Worm (Caenorhabditis elegans) whole organism, L3 larva: ENCODE results near the gene T04B8.1.

Experiments
- R02D3.7 ChIP-seq: fragments of 150-350 bp; optimal IDR thresholded peaks from 2 replicates; lab custom pipeline; 2014; ENCODE audit warnings: missing biosample characterization, missing genetic modification characterization
- ZK546.5 ChIP-seq: sonication (generic microtip); optimal IDR thresholded peaks from 2 replicates; lab custom pipeline; 2017; ENCODE audit warnings: missing biosample characterization, missing genetic modification characterization
- aly-2 ChIP-seq: fragments of 150-350 bp; optimal IDR thresholded peaks from 2 replicates; lab custom pipeline; 2014; ENCODE audit warnings: missing biosample characterization, missing genetic modification characterization
- ama-1 ChIP-seq: fragments of 150-350 bp; optimal IDR thresholded peaks from 2 replicates; lab custom pipeline; 2018
- ceh-16 ChIP-seq: sonication (generic microtip); optimal IDR thresholded peaks from 2 replicates; lab custom pipeline; 2017; ENCODE audit warnings: missing biosample characterization, missing genetic modification characterization
- ceh-28 ChIP-seq: fragments of 150-350 bp; optimal IDR thresholded peaks from 2 replicates; lab custom pipeline; 2014; ENCODE audit warnings: missing biosample characterization, missing genetic modification reagents, missing genetic modification characterization
- ceh-82 ChIP-seq: fragments of 150-350 bp; optimal IDR thresholded peaks from 2 replicates; lab custom pipeline; 2014; ENCODE audit warnings: missing biosample characterization, missing genetic modification characterization
- ceh-9 ChIP-seq: sonication (generic microtip); optimal IDR thresholded peaks from 2 replicates; lab custom pipeline; 2018; ENCODE audit warnings: missing biosample characterization, missing genetic modification characterization
- daf-12 ChIP-seq: fragments of 150-350 bp; optimal IDR thresholded peaks from 2 replicates; lab custom pipeline; 2014; ENCODE audit warnings: missing biosample characterization, missing genetic modification reagents, missing genetic modification characterization
- egl-27 ChIP-seq: sonication (generic microtip); optimal IDR thresholded peaks from 4 replicates; lab custom pipeline; 2017; ENCODE audit warnings: missing biosample characterization, missing genetic modification reagents, missing genetic modification characterization
- egl-5 ChIP-seq: fragments of 150-350 bp; optimal IDR thresholded peaks from 2 replicates; lab custom pipeline; 2017; ENCODE audit warnings: missing biosample characterization, missing genetic modification reagents, missing genetic modification characterization, inconsistent platforms
- elt-1 ChIP-seq: fragments of 150-350 bp; optimal IDR thresholded peaks from 2 replicates; lab custom pipeline; 2014; ENCODE audit warnings: missing biosample characterization, missing genetic modification characterization
- elt-2 ChIP-seq: sonication (generic microtip); optimal IDR thresholded peaks from 2 replicates; lab custom pipeline; 2016; ENCODE audit warnings: missing genetic modification reagents, mild to moderate bottlenecking, missing genetic modification characterization, missing compliant biosample characterization
- elt-3 ChIP-seq, 3 experiments: fragments of 150-350 bp in 1 of 3; sonication (generic microtip) in 2 of 3; optimal IDR thresholded peaks; 2 replicates in 2 of 3; 4 replicates in 1 of 3; lab custom pipeline; 2014 to 2017; ENCODE audit warnings: missing biosample characterization in 3 of 3, missing genetic modification characterization in 3 of 3
- eor-1 ChIP-seq, 2 experiments: fragments of 150-350 bp; optimal IDR thresholded peaks; 2 replicates each; lab custom pipeline; 2014 to 2018; ENCODE audit warnings: missing biosample characterization in 2 of 2, missing genetic modification characterization in 2 of 2
- fkh-10 ChIP-seq: sonication (generic microtip); optimal IDR thresholded peaks from 2 replicates; lab custom pipeline; 2017; ENCODE audit warnings: missing biosample characterization, missing genetic modification reagents, missing genetic modification characterization
- fkh-2 ChIP-seq: fragments of 150-350 bp; optimal IDR thresholded peaks from 2 replicates; lab custom pipeline; 2014; ENCODE audit warnings: missing biosample characterization, missing genetic modification reagents, missing genetic modification characterization
- fos-1 ChIP-seq: fragments of 150-350 bp; optimal IDR thresholded peaks from 2 replicates; lab custom pipeline; 2014; ENCODE audit warnings: missing biosample characterization, missing genetic modification characterization
- hmg-11 ChIP-seq: sonication (generic microtip); optimal IDR thresholded peaks from 2 replicates; lab custom pipeline; 2016; ENCODE audit warnings: missing genetic modification characterization, missing compliant biosample characterization
- jun-1 ChIP-seq: fragments of 150-350 bp; optimal IDR thresholded peaks from 2 replicates; lab custom pipeline; 2014; ENCODE audit warnings: missing biosample characterization, missing genetic modification reagents, missing genetic modification characterization
- lin-15B ChIP-seq: fragments of 150-350 bp; optimal IDR thresholded peaks from 2 replicates; lab custom pipeline; 2014; ENCODE audit warnings: missing biosample characterization, missing genetic modification characterization
- lin-39 ChIP-seq: fragments of 150-350 bp; optimal IDR thresholded peaks from 2 replicates; lab custom pipeline; 2018; ENCODE audit warnings: missing biosample characterization, missing genetic modification reagents, missing genetic modification characterization
- lsy-12 ChIP-seq: sonication (generic microtip); optimal IDR thresholded peaks from 2 replicates; lab custom pipeline; 2016; ENCODE audit warnings: mild to moderate bottlenecking, missing genetic modification characterization, missing compliant biosample characterization
- mdl-1 ChIP-seq: fragments of 150-350 bp; optimal IDR thresholded peaks from 2 replicates; lab custom pipeline; 2014; ENCODE audit warnings: missing biosample characterization, missing genetic modification characterization
- mml-1 ChIP-seq: fragments of 150-350 bp; sonication (generic microtip); optimal IDR thresholded peaks from 3 replicates; lab custom pipeline; 2014; ENCODE audit warnings: missing biosample characterization, missing genetic modification characterization
- nfya-1 ChIP-seq: sonication (generic microtip); optimal IDR thresholded peaks from 2 replicates; lab custom pipeline; 2017; ENCODE audit warnings: missing genetic modification characterization, mild to moderate bottlenecking, missing compliant biosample characterization, antibody characterized with exemption, moderate library complexity; ENCODE audit not compliant: insufficient read depth
- nhr-11 ChIP-seq: fragments of 150-350 bp; optimal IDR thresholded peaks from 2 replicates; lab custom pipeline; 2014; ENCODE audit warnings: missing biosample characterization, missing genetic modification characterization
- nhr-12 ChIP-seq: fragments of 150-350 bp; optimal IDR thresholded peaks from 2 replicates; lab custom pipeline; 2014; ENCODE audit warnings: missing biosample characterization, missing genetic modification characterization
- nhr-23 ChIP-seq: fragments of 150-350 bp; optimal IDR thresholded peaks from 2 replicates; lab custom pipeline; 2014; ENCODE audit warnings: missing biosample characterization, missing genetic modification reagents, missing genetic modification characterization
- nhr-237 ChIP-seq: fragments of 150-350 bp; optimal IDR thresholded peaks from 2 replicates; lab custom pipeline; 2014; ENCODE audit warnings: missing biosample characterization, missing genetic modification characterization
- nhr-25 ChIP-seq: sonication (generic microtip); optimal IDR thresholded peaks from 2 replicates; lab custom pipeline; 2017; ENCODE audit warnings: missing biosample characterization, missing genetic modification characterization
- nhr-28 ChIP-seq: fragments of 150-350 bp; optimal IDR thresholded peaks from 2 replicates; lab custom pipeline; 2014; ENCODE audit warnings: missing biosample characterization, missing genetic modification characterization
- nhr-43 ChIP-seq: sonication (generic microtip); optimal IDR thresholded peaks from 2 replicates; lab custom pipeline; 2016; ENCODE audit warnings: mild to moderate bottlenecking, missing genetic modification characterization, missing compliant biosample characterization; ENCODE audit not compliant: poor library complexity, severe bottlenecking
- nhr-67 ChIP-seq: fragments of 150-350 bp; optimal IDR thresholded peaks from 2 replicates; lab custom pipeline; 2014; ENCODE audit warnings: missing biosample characterization, missing genetic modification characterization
- nhr-76 ChIP-seq: fragments of 150-350 bp; sonication (generic microtip); optimal IDR thresholded peaks from 5 replicates; lab custom pipeline; 2014; ENCODE audit warnings: missing biosample characterization, missing genetic modification characterization
- nhr-77 ChIP-seq: fragments of 150-350 bp; optimal IDR thresholded peaks from 2 replicates; lab custom pipeline; 2014; ENCODE audit warnings: missing biosample characterization, missing genetic modification characterization
- pha-4 ChIP-seq: fragments of 150-350 bp; optimal IDR thresholded peaks from 2 replicates; lab custom pipeline; 2014; ENCODE audit warnings: missing biosample characterization, missing genetic modification reagents, missing genetic modification characterization
- pqm-1 ChIP-seq: fragments of 150-350 bp; optimal IDR thresholded peaks from 2 replicates; lab custom pipeline; 2017; ENCODE audit warnings: missing biosample characterization, missing genetic modification characterization, inconsistent platforms
- sea-2 ChIP-seq: fragments of 150-350 bp; sonication (generic microtip); optimal IDR thresholded peaks from 4 replicates; lab custom pipeline; 2014; ENCODE audit warnings: missing biosample characterization, missing genetic modification reagents, missing genetic modification characterization
- skn-1 ChIP-seq: fragments of 150-350 bp; optimal IDR thresholded peaks from 2 replicates; lab custom pipeline; 2014; ENCODE audit warnings: missing biosample characterization, missing genetic modification characterization
- snpc-4 ChIP-seq: fragments of 150-350 bp; optimal IDR thresholded peaks from 2 replicates; lab custom pipeline; 2014; ENCODE audit warnings: missing biosample characterization, missing genetic modification characterization
- tbx-2 ChIP-seq: sonication (generic microtip); optimal IDR thresholded peaks from 2 replicates; lab custom pipeline; 2016; ENCODE audit warnings: mild to moderate bottlenecking, missing genetic modification characterization, missing compliant biosample characterization
- unc-39 ChIP-seq: sonication (generic microtip); optimal IDR thresholded peaks from 4 replicates; lab custom pipeline; 2017; ENCODE audit warnings: missing biosample characterization, missing genetic modification characterization
- unc-62 ChIP-seq: fragments of 150-350 bp; sonication (generic microtip); optimal IDR thresholded peaks from 4 replicates; lab custom pipeline; 2014; ENCODE audit warnings: missing biosample characterization, missing genetic modification reagents, missing genetic modification characterization
- zag-1 ChIP-seq: fragments of 150-350 bp; optimal IDR thresholded peaks from 2 replicates; lab custom pipeline; 2014; ENCODE audit warnings: missing biosample characterization, missing genetic modification characterization
- ztf-11 ChIP-seq: fragments of 150-350 bp; optimal IDR thresholded peaks from 2 replicates; lab custom pipeline; 2014; ENCODE audit warnings: missing biosample characterization, missing genetic modification characterization
- ztf-4 ChIP-seq: fragments of 150-350 bp; optimal IDR thresholded peaks from 2 replicates; lab custom pipeline; 2014; ENCODE audit warnings: missing biosample characterization, missing genetic modification characterization

The T04B8.1 gene

DNA sequence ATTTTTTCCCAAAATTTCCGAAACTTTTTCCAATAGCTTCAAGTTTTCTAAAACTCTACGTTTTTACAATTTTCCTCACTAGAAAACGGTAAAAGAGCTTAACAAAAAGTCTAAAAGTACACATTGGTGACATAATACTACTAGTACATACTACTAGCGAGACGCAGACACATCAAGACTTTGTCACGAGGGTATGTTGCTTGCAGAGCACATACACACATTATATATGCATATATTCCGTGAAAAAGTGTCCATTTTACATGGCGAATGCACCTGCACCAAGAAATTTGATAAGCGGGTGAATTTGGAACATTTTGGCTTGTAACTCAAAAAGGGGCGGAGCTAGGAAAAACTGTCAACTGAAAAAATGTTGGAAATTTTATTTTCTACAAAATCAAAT, 32.8 kb upstream of the T04B8.1 start (continued):
- TF ChIP-seq elt-2 (tag; lab: Kevin White, UChicago) (peak; percentile 23), daf-12 (tag; lab: Kevin White, UChicago) (no peak), ceh-82 (tag; lab: Kevin White, UChicago) (no peak), ztf-4 (tag; lab: Kevin White, UChicago) (no peak), eor-1 (tag; optimal IDR thresholded peaks at IDR 0.05; lab: Kevin White, UChicago) (no peak), egl-5 (tag; lab: Kevin White, UChicago) (peak; percentile 28), skn-1 (tag; lab: Kevin White, UChicago) (peak; percentile 29), elt-1 (tag; lab: Kevin White, UChicago) (no peak), lsy-12 (tag; lab: Kevin White, UChicago) (no peak), ZK546.5 (tag; lab: Kevin White, UChicago) (no peak), nhr-237 (tag; lab: Kevin White, UChicago) (no peak), pqm-1 (tag; lab: Kevin White, UChicago) (peak; percentile 28), zag-1 (tag; lab: Kevin White, UChicago) (no peak), ceh-9 (tag; lab: Kevin White, UChicago) (no peak), unc-62 (GFP tag; lab: Kevin White, UChicago) (no peak), hmg-11 (tag; lab: Kevin White, UChicago) (peak; percentile 58), fkh-10 (GFP tag; lab: Kevin White, UChicago) (no peak), nhr-43 (no peak), nhr-11 (no peak), ceh-28 (tag; lab: Kevin White, UChicago) (no peak), ztf-11 (no peak)
- TF ChIP-seq, all 47 proteins: peak for 9

DNA sequence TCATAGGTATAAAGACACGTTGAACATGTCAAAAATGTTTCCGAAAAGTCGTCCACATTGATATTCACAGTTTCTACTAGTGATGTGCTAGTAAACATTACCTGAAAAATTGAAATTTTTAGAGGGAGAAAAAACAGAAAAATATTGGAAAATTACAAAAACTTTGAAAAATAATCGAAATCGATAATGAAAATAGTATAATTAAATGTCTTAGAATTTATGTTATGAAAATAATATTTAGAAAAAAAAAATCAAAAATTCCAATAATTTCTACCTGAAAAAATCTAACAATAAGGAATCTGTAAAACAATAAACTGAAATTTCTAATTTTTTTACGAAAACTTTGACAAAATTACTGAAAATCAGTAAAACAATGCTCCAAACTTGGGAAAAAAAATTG, 32.1 kb upstream of the T04B8.1 start, which contains the start of gene nhl-3:
TSS of gene nhl-3 (minus strand) at position 101 of the 400 bp plus-strand sequence.
- TF ChIP-seq nhr-25 (tag; lab: Kevin White, UChicago) (no peak), nhr-11 (no peak)

DNA sequence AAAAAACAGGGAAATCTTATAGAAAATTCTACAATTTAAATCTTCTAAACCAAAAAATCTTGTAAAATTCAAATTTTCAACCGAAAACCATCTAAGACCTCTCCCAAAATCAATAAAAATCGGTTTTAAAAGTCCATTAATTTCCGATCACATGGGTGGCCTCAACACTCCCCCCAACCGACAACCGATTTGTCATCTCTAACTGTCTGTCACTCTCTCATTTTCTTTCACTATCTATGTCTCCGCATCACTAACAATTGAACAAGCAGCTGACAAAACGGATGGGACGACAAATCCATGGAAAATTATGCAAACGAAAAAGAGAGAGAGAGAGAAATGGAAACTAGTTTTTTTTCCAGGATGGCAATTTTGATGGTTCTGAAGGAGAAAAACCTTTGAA, 31.1 kb upstream of the T04B8.1 start:
- TF ChIP-seq nhr-28 (tag; lab: Kevin White, UChicago), result no peak
- no peak for TF ChIP-seq fkh-2 (tag; lab: Kevin White, UChicago)
- TF ChIP-seq ztf-4 (tag; lab: Kevin White, UChicago), result no peak
- TF ChIP-seq hmg-11 (tag; lab: Kevin White, UChicago), result peak; percentile 74
- TF ChIP-seq fos-1 (tag; lab: Kevin White, UChicago), result no peak
- no peak for TF ChIP-seq eor-1 (tag; optimal IDR thresholded peaks at IDR 0.05; lab: Kevin White, UChicago)
- no peak for TF ChIP-seq unc-39
- no peak for TF ChIP-seq nhr-76 (tag; lab: Kevin White, UChicago)
- no peak for TF ChIP-seq ama-1 (lab: Kevin White, UChicago)
- TF ChIP-seq nhr-25 (tag; lab: Kevin White, UChicago), result peak; percentile 23
- TF ChIP-seq ceh-28 (tag; lab: Kevin White, UChicago), result peak; percentile 19
- TF ChIP-seq lsy-12 (tag; lab: Kevin White, UChicago), result no peak
- TF ChIP-seq mml-1 (tag; lab: Kevin White, UChicago), result no peak
- no peak for TF ChIP-seq jun-1 (tag; lab: Kevin White, UChicago)
- no peak for TF ChIP-seq nhr-12 (tag; lab: Kevin White, UChicago)
- no peak for TF ChIP-seq mdl-1
- no peak for TF ChIP-seq fkh-10 (GFP tag; lab: Kevin White, UChicago)
- TF ChIP-seq aly-2, result no peak
- no peak for TF ChIP-seq ZK546.5 (tag; lab: Kevin White, UChicago)
- peak; percentile 20 for TF ChIP-seq egl-5 (tag; lab: Kevin White, UChicago)
- peak; percentile 94 for TF ChIP-seq lin-39
- peak; percentile 34 for TF ChIP-seq pha-4
- no peak for TF ChIP-seq nhr-237 (tag; lab: Kevin White, UChicago)
- no peak for TF ChIP-seq tbx-2
- TF ChIP-seq nfya-1 (tag; lab: Kevin White, UChicago), result peak; percentile 65
- no peak for TF ChIP-seq nhr-11
- no peak for TF ChIP-seq R02D3.7 (tag; lab: Kevin White, UChicago)
- TF ChIP-seq unc-62 (GFP tag; lab: Kevin White, UChicago), result peak; percentile 14
- TF ChIP-seq nhr-77 (tag; lab: Kevin White, UChicago), result no peak
- no peak for TF ChIP-seq ztf-11
- no peak for TF ChIP-seq ceh-16 (tag; lab: Kevin White, UChicago)
- TF ChIP-seq nhr-23 (tag; lab: Kevin White, UChicago), result peak; percentile 65
- peak; percentile 92 for TF ChIP-seq snpc-4 (tag; lab: Kevin White, UChicago)
- no peak for TF ChIP-seq elt-3 (tag; optimal IDR thresholded peaks at IDR 0.05; lab: Kevin White, UChicago)
- no peak for TF ChIP-seq nhr-67
- TF ChIP-seq nhr-43, result no peak
- no peak for TF ChIP-seq ceh-82 (tag; lab: Kevin White, UChicago)
- TF ChIP-seq egl-27 (tag; lab: Kevin White, UChicago), result no peak
- TF ChIP-seq skn-1 (tag; lab: Kevin White, UChicago), result peak; percentile 28
- TF ChIP-seq ceh-9 (tag; lab: Kevin White, UChicago), result no peak
- peak; percentile 8 for TF ChIP-seq pqm-1 (tag; lab: Kevin White, UChicago)
- TF ChIP-seq sea-2, result no peak
- TF ChIP-seq elt-1 (tag; lab: Kevin White, UChicago), result no peak
- no peak for TF ChIP-seq zag-1 (tag; lab: Kevin White, UChicago)
- peak; percentile 17 for TF ChIP-seq lin-15B
- TF ChIP-seq daf-12 (tag; lab: Kevin White, UChicago), result no peak
